Worm (Caenorhabditis elegans) whole organism, L4 larva: ENCODE data around the gene frm-2.

Source experiments
- D1046.2 ChIP-seq: fragments of 200-800 bp; sonication (Bioruptor generic); IDR thresholded peaks from 2 replicates; pipeline ENCODE4 v1.3.6; 2022; ENCODE audit warnings: missing genetic modification characterization, missing compliant biosample characterization
- F10B5.3 ChIP-seq: sonication (generic microtip); optimal IDR thresholded peaks from 2 replicates; lab custom pipeline; 2016; ENCODE audit warnings: mild to moderate bottlenecking, missing genetic modification characterization, missing compliant biosample characterization
- F26F4.8 ChIP-seq: fragments of 200-800 bp; sonication (Bioruptor generic); conservative IDR thresholded peaks from 2 replicates; pipeline ENCODE4 v1.3.6; 2022; ENCODE audit warnings: missing genetic modification characterization, missing compliant biosample characterization
- F37D6.2 ChIP-seq: sonication (generic microtip); optimal IDR thresholded peaks from 2 replicates; lab custom pipeline; 2016; ENCODE audit warnings: mild to moderate bottlenecking, missing genetic modification characterization, missing compliant biosample characterization
- R02D3.7 ChIP-seq: fragments of 150-350 bp; sonication (generic microtip); optimal IDR thresholded peaks from 3 replicates; lab custom pipeline; 2014; ENCODE audit warnings: missing biosample characterization, missing genetic modification characterization
- Y5F2A.4 ChIP-seq: fragments of 200-800 bp; sonication (Bioruptor generic); optimal IDR thresholded peaks from 2 replicates; lab custom pipeline; 2018; ENCODE audit warnings: mild to moderate bottlenecking, missing genetic modification characterization, missing compliant biosample characterization
- ama-1 ChIP-seq: fragments of 150-350 bp; optimal IDR thresholded peaks from 2 replicates; lab custom pipeline; 2014; ENCODE audit warnings: inconsistent platforms, mixed read lengths
- arid-1 ChIP-seq: fragments of 200-800 bp; sonication (Bioruptor generic); conservative IDR thresholded peaks from 2 replicates; pipeline ENCODE4 v1.3.6; 2022; ENCODE audit warnings: missing genetic modification reagents, missing genetic modification characterization, missing compliant biosample characterization
- ceh-28 ChIP-seq: fragments of 150-350 bp; optimal IDR thresholded peaks from 2 replicates; lab custom pipeline; 2014; ENCODE audit warnings: missing biosample characterization, missing genetic modification reagents, missing genetic modification characterization
- ceh-32 ChIP-seq: sonication (generic microtip); optimal IDR thresholded peaks from 2 replicates; lab custom pipeline; 2016; ENCODE audit warnings: mild to moderate bottlenecking, missing genetic modification characterization, missing compliant biosample characterization; ENCODE audit not compliant: poor library complexity
- ceh-44 ChIP-seq: fragments of 200-800 bp; sonication (Bioruptor generic); IDR thresholded peaks from 2 replicates; pipeline ENCODE4 v1.3.6; 2022; ENCODE audit warnings: missing genetic modification reagents, missing genetic modification characterization, missing compliant biosample characterization
- ctbp-1 ChIP-seq: fragments of 200-800 bp; sonication (Bioruptor generic); IDR thresholded peaks from 2 replicates; pipeline ENCODE4 v1.3.6; 2022; ENCODE audit warnings: missing genetic modification reagents, missing genetic modification characterization, missing compliant biosample characterization
- daf-19 ChIP-seq: fragments of 200-800 bp; sonication (Bioruptor generic); conservative IDR thresholded peaks from 2 replicates; pipeline ENCODE4 v1.3.6; 2022; ENCODE audit warnings: missing genetic modification characterization, missing compliant biosample characterization
- egl-43 ChIP-seq: fragments of 200-800 bp; sonication (Bioruptor generic); IDR thresholded peaks from 2 replicates; pipeline ENCODE4 v1.3.6; 2022; ENCODE audit warnings: missing genetic modification reagents, missing genetic modification characterization, missing compliant biosample characterization
- hif-1 ChIP-seq, 2 experiments: sonication (generic microtip); optimal IDR thresholded peaks; 2 replicates each; lab custom pipeline; 2016 to 2017; ENCODE audit warnings: missing compliant biosample characterization in 2 of 2, missing genetic modification characterization in 2 of 2, missing genetic modification reagents in 2 of 2, missing genotype in 2 of 2, mild to moderate bottlenecking in 1 of 2
- hmg-1.1 ChIP-seq: fragments of 200-800 bp; sonication (Bioruptor generic); IDR thresholded peaks from 2 replicates; pipeline ENCODE4 v1.3.6; 2022; ENCODE audit warnings: missing genetic modification reagents, missing genetic modification characterization, missing compliant biosample characterization
- lin-1 ChIP-seq: fragments of 200-800 bp; sonication (Bioruptor generic); IDR thresholded peaks from 2 replicates; pipeline ENCODE4 v1.3.6; 2022; ENCODE audit warnings: missing genetic modification reagents, missing genetic modification characterization, missing compliant biosample characterization
- lin-15B ChIP-seq: fragments of 150-350 bp; sonication (generic microtip); optimal IDR thresholded peaks from 3 replicates; lab custom pipeline; 2014; ENCODE audit warnings: missing biosample characterization, missing genetic modification characterization
- lin-29 ChIP-seq: fragments of 200-800 bp; sonication (Bioruptor generic); IDR thresholded peaks from 2 replicates; pipeline ENCODE4 v1.3.6; 2022; ENCODE audit warnings: missing genetic modification reagents, missing genetic modification characterization, missing compliant biosample characterization
- lin-38 ChIP-seq: fragments of 200-800 bp; sonication (Bioruptor generic); IDR thresholded peaks from 2 replicates; pipeline ENCODE4 v1.3.6; 2022; ENCODE audit warnings: missing genetic modification reagents, missing genetic modification characterization, missing compliant biosample characterization
- lsy-2 ChIP-seq, 2 experiments: fragments of 150-350 bp in 1 of 2; sonication (generic microtip) in 1 of 2; optimal IDR thresholded peaks; 2 replicates each; lab custom pipeline; 2014 to 2017; ENCODE audit warnings: missing biosample characterization in 2 of 2, missing genetic modification characterization in 2 of 2
- mdt-29 ChIP-seq: fragments of 200-800 bp; sonication (Bioruptor generic); IDR thresholded peaks from 2 replicates; pipeline ENCODE4 v1.3.6; 2022; ENCODE audit warnings: missing genetic modification reagents, missing genetic modification characterization, missing compliant biosample characterization
- mes-2 ChIP-seq: sonication (generic microtip); optimal IDR thresholded peaks from 2 replicates; lab custom pipeline; 2016; ENCODE audit warnings: missing genotype, mild to moderate bottlenecking, missing genetic modification characterization, missing compliant biosample characterization; ENCODE audit not compliant: poor library complexity, severe bottlenecking
- mxl-2 ChIP-seq: fragments of 200-800 bp; sonication (Bioruptor generic); conservative IDR thresholded peaks from 2 replicates; pipeline ENCODE4 v1.3.6; 2022; ENCODE audit warnings: missing genetic modification reagents, missing genetic modification characterization, missing compliant biosample characterization
- nhr-102 ChIP-seq: sonication (generic microtip); optimal IDR thresholded peaks from 2 replicates; lab custom pipeline; 2016; ENCODE audit warnings: mild to moderate bottlenecking, missing genetic modification characterization, moderate library complexity, missing compliant biosample characterization
- nhr-237 ChIP-seq: sonication (generic microtip); optimal IDR thresholded peaks from 2 replicates; lab custom pipeline; 2017; ENCODE audit warnings: missing biosample characterization, missing genetic modification characterization
- nhr-28 ChIP-seq: fragments of 150-350 bp; optimal IDR thresholded peaks from 2 replicates; lab custom pipeline; 2014; ENCODE audit warnings: missing biosample characterization, missing genetic modification characterization
- nhr-41 ChIP-seq: fragments of 200-800 bp; sonication (Bioruptor generic); IDR thresholded peaks from 2 replicates; pipeline ENCODE4 v1.3.6; 2022; ENCODE audit warnings: missing genetic modification reagents, missing genetic modification characterization, missing compliant biosample characterization
- nhr-48 ChIP-seq: sonication (generic microtip); optimal IDR thresholded peaks from 2 replicates; lab custom pipeline; 2016; ENCODE audit warnings: mild to moderate bottlenecking, missing genetic modification characterization, missing compliant biosample characterization
- nhr-76 ChIP-seq: fragments of 150-350 bp; optimal IDR thresholded peaks from 2 replicates; lab custom pipeline; 2014; ENCODE audit warnings: missing biosample characterization, missing genetic modification characterization
- nhr-77 ChIP-seq: fragments of 150-350 bp; optimal IDR thresholded peaks from 2 replicates; lab custom pipeline; 2014; ENCODE audit warnings: missing biosample characterization, missing genetic modification characterization
- pha-4 ChIP-seq, 2 experiments: fragments of 150-350 bp in 1 of 2; fragments of 200-800 bp in 1 of 2; sonication (Bioruptor generic) in 1 of 2; IDR thresholded peaks in 1 of 2; optimal IDR thresholded peaks in 1 of 2; 2 replicates each; pipeline versions ENCODE4 v1.3.6 to Lab custom; 2014 to 2022; ENCODE audit warnings: missing genetic modification characterization in 2 of 2, missing genetic modification reagents in 2 of 2, missing biosample characterization in 1 of 2, missing compliant biosample characterization in 1 of 2
- php-3 ChIP-seq: fragments of 200-800 bp; sonication (Bioruptor generic); IDR thresholded peaks from 2 replicates; pipeline ENCODE4 v1.3.6; 2022; ENCODE audit warnings: missing genetic modification reagents, missing genetic modification characterization, missing compliant biosample characterization
- rbr-2 ChIP-seq: sonication (generic microtip); optimal IDR thresholded peaks from 2 replicates; lab custom pipeline; 2016; ENCODE audit warnings: missing genotype, missing genetic modification characterization, missing compliant biosample characterization
- saeg-2 ChIP-seq: fragments of 200-800 bp; sonication (Bioruptor generic); IDR thresholded peaks from 2 replicates; pipeline ENCODE4 v1.3.6; 2022; ENCODE audit warnings: missing genetic modification reagents, missing genetic modification characterization, missing compliant biosample characterization
- set-16 ChIP-seq: fragments of 200-800 bp; sonication (Bioruptor generic); IDR thresholded peaks from 2 replicates; pipeline ENCODE4 v1.3.6; 2022; ENCODE audit warnings: missing genetic modification reagents, missing genetic modification characterization, missing compliant biosample characterization
- snpc-4 ChIP-seq: fragments of 150-350 bp; optimal IDR thresholded peaks from 2 replicates; lab custom pipeline; 2014; ENCODE audit warnings: missing biosample characterization, missing genetic modification characterization
- spr-3 ChIP-seq: fragments of 200-800 bp; sonication (Bioruptor generic); optimal IDR thresholded peaks from 2 replicates; lab custom pipeline; 2018; ENCODE audit warnings: mild to moderate bottlenecking, missing genetic modification characterization, missing compliant biosample characterization
- tag-97 ChIP-seq: fragments of 200-800 bp; sonication (Bioruptor generic); IDR thresholded peaks from 2 replicates; pipeline ENCODE4 v1.3.6; 2022; ENCODE audit warnings: missing genetic modification characterization, missing compliant biosample characterization
- vab-7 ChIP-seq: fragments of 200-800 bp; sonication (Bioruptor generic); IDR thresholded peaks from 2 replicates; pipeline ENCODE4 v1.3.6; 2022; ENCODE audit warnings: missing genetic modification reagents, missing genetic modification characterization, missing compliant biosample characterization
- zip-11 ChIP-seq: fragments of 200-800 bp; sonication (Bioruptor generic); IDR thresholded peaks from 2 replicates; pipeline ENCODE4 v1.3.6; 2022; ENCODE audit warnings: missing genetic modification characterization, missing compliant biosample characterization
- zip-2 ChIP-seq: fragments of 150-350 bp; optimal IDR thresholded peaks from 2 replicates; lab custom pipeline; 2014; ENCODE audit warnings: missing biosample characterization, missing genetic modification characterization
- ztf-11 ChIP-seq: fragments of 150-350 bp; optimal IDR thresholded peaks from 2 replicates; lab custom pipeline; 2014; ENCODE audit warnings: missing biosample characterization, missing genetic modification characterization

frm-2 gene

ce11 chrIII:5943368-5944180 is 38.4 kb downstream of the frm-2 start (continued):
- TF ChIP-seq lin-38 (GFP tag; lab: Robert Waterston, UW) (peak; percentile 70), lin-15B (tag; lab: Kevin White, UChicago) (no peak), hif-1 (tag; optimal IDR thresholded peaks at IDR 0.05; lab: Kevin White, UChicago) (peak in 1 of 2 experiments; percentile 2), nhr-76 (tag; lab: Kevin White, UChicago) (peak; percentile 56), R02D3.7 (no peak), php-3 (0 out of 2 replicates have a peak, but pooled peaks have one; percentile 42), snpc-4 (no peak)

- TF ChIP-seq pha-4 (GFP tag; IDR thresholded peaks at IDR 0.05; lab: Robert Waterston, UW) = peak; percentile 5; the same call in 1 of the 2 replicates
- TF ChIP-seq pha-4 (tag; optimal IDR thresholded peaks at IDR 0.05; lab: Kevin White, UChicago) = no peak
- TF ChIP-seq tag-97 (GFP tag; lab: Robert Waterston, UW) = no peak
- TF ChIP-seq ctbp-1 = 0 out of 2 replicates have a peak, but pooled peaks have one; percentile 6
- no peak for TF ChIP-seq ztf-11
- peak; percentile 52; the same call in 1 of the 2 replicates for TF ChIP-seq egl-43 (GFP tag; lab: Robert Waterston, UW)
- no peak for TF ChIP-seq ceh-28
- TF ChIP-seq ceh-44 (GFP tag; lab: Robert Waterston, UW) = no peak
- 0 out of 2 replicates have a peak, but pooled peaks have one; percentile 13 for TF ChIP-seq hmg-1.1
- TF ChIP-seq F10B5.3 (tag; lab: Kevin White, UChicago) = no peak
- TF ChIP-seq F26F4.8 (GFP tag; lab: Robert Waterston, UW) = no peak
- TF ChIP-seq set-16 = 0 out of 2 replicates have a peak, but pooled peaks have one; percentile 10
Observed at ce11 chrIII:5942104-5942503, 39.8 kb downstream of the frm-2 start.

- TF ChIP-seq saeg-2 (GFP tag; lab: Robert Waterston, UW) (no peak), ctbp-1 (peak; percentile 71), arid-1 (GFP tag; lab: Robert Waterston, UW) (peak; percentile 50; the same call in 1 of the 2 replicates), pha-4 (GFP tag; IDR thresholded peaks at IDR 0.05; lab: Robert Waterston, UW) (peak; percentile 51; the same call in 1 of the 2 replicates), pha-4 (tag; optimal IDR thresholded peaks at IDR 0.05; lab: Kevin White, UChicago) (peak; percentile 69), lin-29 (GFP tag; lab: Robert Waterston, UW) (no peak; the same call in 1 of the 2 replicates), nhr-237 (tag; lab: Kevin White, UChicago) (no peak), mdt-29 (GFP tag; lab: Robert Waterston, UW) (0 out of 2 replicates have a peak, but pooled peaks have one; percentile 50), vab-7 (GFP tag; lab: Robert Waterston, UW) (no peak; the same call in 1 of the 2 replicates), D1046.2 (GFP tag; lab: Robert Waterston, UW) (0 out of 2 replicates have a peak, but pooled peaks have one; percentile 21), nhr-77 (tag; lab: Kevin White, UChicago) (peak; percentile 21), egl-43 (GFP tag; lab: Robert Waterston, UW) (peak; percentile 75), mxl-2 (GFP tag; lab: Robert Waterston, UW) (0 out of 2 replicates have a peak, but pooled peaks have one; percentile 28), mes-2 (tag; lab: Kevin White, UChicago) (peak; percentile 60), ceh-32 (tag; lab: Kevin White, UChicago) (no peak), lin-1 (GFP tag; lab: Robert Waterston, UW) (no peak; the same call in 1 of the 2 replicates), spr-3 (GFP tag; lab: Kevin White, UChicago) (no peak), zip-2 (peak; percentile 79), ceh-28 (peak; percentile 88), lsy-2 (tag; optimal IDR thresholded peaks at IDR 0.05; lab: Kevin White, UChicago) (peak; percentile 50 to 60), daf-19 (GFP tag; lab: Robert Waterston, UW) (0 out of 2 replicates have a peak, but pooled peaks have one; percentile 21), hmg-1.1 (peak; percentile 72), nhr-28 (tag; lab: Kevin White, UChicago) (peak; percentile 67), Y5F2A.4 (GFP tag; lab: Kevin White, UChicago) (no peak), zip-11 (GFP tag; lab: Robert Waterston, UW) (no peak), ztf-11 (no peak), F37D6.2 (tag; lab: Kevin White, UChicago) (no peak), nhr-41 (no peak), nhr-48 (no peak), ama-1 (lab: Kevin White, UChicago) (peak; percentile 97), rbr-2 (tag; lab: Kevin White, UChicago) (peak; percentile 51), nhr-102 (tag; lab: Kevin White, UChicago) (no peak), hif-1 (tag; optimal IDR thresholded peaks at IDR 0.05; lab: Kevin White, UChicago) (peak in 1 of 2 experiments; percentile 62)
Observed at ce11 chrIII:5940525-5940974, 41.4 kb downstream of the frm-2 start.
